Worm (Caenorhabditis elegans) whole organism, early embryonic: ENCODE results near the gene R12B2.8.
A peak's percentile ranks its signal among the peaks of the same experiment; 100 is the strongest.

Experiments
- B0310.2 ChIP-seq: sonication (generic microtip); optimal IDR thresholded peaks from 2 replicates; lab custom pipeline; 2016; ENCODE audit warnings: mild to moderate bottlenecking, missing genetic modification characterization, missing compliant biosample characterization
- F13C5.2 ChIP-seq: sonication (generic microtip); optimal IDR thresholded peaks from 2 replicates; lab custom pipeline; 2017; ENCODE audit warnings: mild to moderate bottlenecking, missing genetic modification characterization, inconsistent platforms, missing compliant biosample characterization
- aly-1 ChIP-seq: sonication (generic microtip); optimal IDR thresholded peaks from 2 replicates; lab custom pipeline; 2016; ENCODE audit warnings: missing genetic modification characterization, missing compliant biosample characterization
- ama-1 ChIP-seq: fragments of 150-350 bp; optimal IDR thresholded peaks from 2 replicates; lab custom pipeline; 2014
- ceh-13 ChIP-seq: fragments of 200-800 bp; sonication (Bioruptor generic); optimal IDR thresholded peaks from 2 replicates; lab custom pipeline; 2018; ENCODE audit warnings: mild to moderate bottlenecking, missing genetic modification characterization, missing compliant biosample characterization
- ceh-36 ChIP-seq: sonication (generic microtip); optimal IDR thresholded peaks from 2 replicates; lab custom pipeline; 2016; ENCODE audit warnings: missing genetic modification characterization, inconsistent platforms, missing compliant biosample characterization
- ets-7 ChIP-seq: sonication (generic microtip); optimal IDR thresholded peaks from 2 replicates; lab custom pipeline; 2016; ENCODE audit warnings: missing genotype, missing genetic modification characterization, missing compliant biosample characterization
- flt-1 ChIP-seq: fragments of 200-800 bp; sonication (Bioruptor generic); IDR thresholded peaks from 2 replicates; pipeline ENCODE4 v1.3.6; 2022; ENCODE audit warnings: missing genetic modification characterization, missing compliant biosample characterization
- hmbx-1 ChIP-seq: sonication (generic microtip); optimal IDR thresholded peaks from 2 replicates; lab custom pipeline; 2016; ENCODE audit warnings: mild to moderate bottlenecking, missing genetic modification characterization, missing compliant biosample characterization
- hmg-4 ChIP-seq: fragments of 200-800 bp; sonication (Bioruptor generic); optimal IDR thresholded peaks from 2 replicates; lab custom pipeline; 2018; ENCODE audit warnings: mild to moderate bottlenecking, missing genetic modification characterization, missing compliant biosample characterization
- hnd-1 ChIP-seq: sonication (generic microtip); optimal IDR thresholded peaks from 2 replicates; lab custom pipeline; 2016; ENCODE audit warnings: missing genetic modification characterization, missing compliant biosample characterization
- pes-1 ChIP-seq: fragments of 200-800 bp; sonication (Bioruptor generic); IDR thresholded peaks from 2 replicates; pipeline ENCODE4 v1.3.6; 2022; ENCODE audit warnings: missing genetic modification reagents, missing genetic modification characterization, missing compliant biosample characterization
- scrt-1 ChIP-seq: fragments of 200-800 bp; sonication (Bioruptor generic); IDR thresholded peaks from 2 replicates; pipeline ENCODE4 v1.3.6; 2022; ENCODE audit warnings: missing genetic modification characterization, missing compliant biosample characterization
- sea-1 ChIP-seq: fragments of 200-800 bp; sonication (Bioruptor generic); conservative IDR thresholded peaks from 2 replicates; pipeline ENCODE4 v1.3.6; 2022; ENCODE audit warnings: missing genetic modification characterization, missing compliant biosample characterization
- tbx-11 ChIP-seq: fragments of 200-800 bp; sonication (Bioruptor generic); IDR thresholded peaks from 2 replicates; pipeline ENCODE4 v1.3.6; 2022; ENCODE audit warnings: missing genetic modification characterization, missing compliant biosample characterization
- tbx-37 ChIP-seq: fragments of 200-800 bp; sonication (Bioruptor generic); conservative IDR thresholded peaks from 2 replicates; pipeline ENCODE4 v1.3.6; 2022; ENCODE audit warnings: missing genetic modification reagents, missing genetic modification characterization, missing compliant biosample characterization
- tra-4 ChIP-seq: sonication (generic microtip); optimal IDR thresholded peaks from 2 replicates; lab custom pipeline; 2017; ENCODE audit warnings: missing genetic modification characterization, missing compliant biosample characterization

The R12B2.8 gene

ce11 chrIII:5843662-5844061 lies 19.9 kb downstream of the R12B2.8 start:
- TF ChIP-seq ets-7 (tag; lab: Kevin White, UChicago) (no peak), hmg-4 (GFP tag; lab: Kevin White, UChicago) (peak; percentile 12)

DNA sequence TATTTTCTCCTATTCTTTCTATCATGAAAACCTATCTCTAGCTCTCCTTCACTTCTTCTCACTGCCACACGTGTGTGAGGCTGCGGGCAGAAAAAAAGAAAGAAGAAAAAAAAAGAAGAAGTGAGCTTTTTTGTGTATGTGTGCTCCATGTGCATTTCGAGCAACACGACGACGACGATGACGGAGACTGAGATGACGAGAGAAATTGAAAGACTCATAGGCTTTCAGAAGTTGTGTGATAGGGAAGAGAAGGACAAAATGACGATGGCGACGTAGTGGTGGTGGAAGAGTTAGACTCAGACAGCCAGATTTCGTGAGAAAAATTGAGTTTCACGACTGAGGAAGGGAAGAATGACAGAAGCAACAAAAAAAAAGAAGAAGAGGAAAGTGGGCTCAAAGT lies 21.8 kb downstream of the R12B2.8 start:
- TF ChIP-seq ets-7 (tag; lab: Kevin White, UChicago), result no peak
- TF ChIP-seq hnd-1 (tag; lab: Kevin White, UChicago), result no peak
- no peak for TF ChIP-seq hmbx-1
- no peak for TF ChIP-seq F13C5.2 (tag; lab: Kevin White, UChicago)
- TF ChIP-seq B0310.2 (tag; lab: Kevin White, UChicago), result no peak
- no peak for TF ChIP-seq tra-4 (tag; lab: Kevin White, UChicago)
- TF ChIP-seq aly-1 (tag; lab: Kevin White, UChicago), result no peak
- TF ChIP-seq scrt-1, result no peak
- TF ChIP-seq ama-1 (lab: Kevin White, UChicago), result no peak
- no peak for TF ChIP-seq sea-1
- TF ChIP-seq pes-1, result no peak
- no peak for TF ChIP-seq ceh-36 (tag; lab: Kevin White, UChicago)
- no peak for TF ChIP-seq hmg-4 (GFP tag; lab: Kevin White, UChicago)
- no peak for TF ChIP-seq ceh-13
- no peak for TF ChIP-seq tbx-37
- TF ChIP-seq tbx-11 (GFP tag; lab: Robert Waterston, UW), result no peak
- no peak for TF ChIP-seq flt-1 (GFP tag; lab: Robert Waterston, UW)

ce11 chrIII:5846412-5846811 lies 22.7 kb downstream of the R12B2.8 start:
- TF ChIP-seq hnd-1 (tag; lab: Kevin White, UChicago), result no peak
- TF ChIP-seq tbx-37, result no peak
- TF ChIP-seq tbx-11 (GFP tag; lab: Robert Waterston, UW), result no peak
- TF ChIP-seq F13C5.2 (tag; lab: Kevin White, UChicago), result no peak
- no peak for TF ChIP-seq pes-1
- no peak for TF ChIP-seq tra-4 (tag; lab: Kevin White, UChicago)
- no peak for TF ChIP-seq hmg-4 (GFP tag; lab: Kevin White, UChicago)
- TF ChIP-seq aly-1 (tag; lab: Kevin White, UChicago), result no peak
- no peak for TF ChIP-seq scrt-1

ce11 chrIII:5853240-5853639 lies 29.5 kb downstream of the R12B2.8 start, which contains the start of gene ddx-23:
Gene ddx-23, minus strand, starts transcription at chrIII:5853269.
- no peak for TF ChIP-seq hmbx-1
- TF ChIP-seq aly-1 (tag; lab: Kevin White, UChicago), result no peak
- TF ChIP-seq ets-7 (tag; lab: Kevin White, UChicago), result no peak
- no peak for TF ChIP-seq hnd-1 (tag; lab: Kevin White, UChicago)
- TF ChIP-seq ceh-13, result no peak
- no peak; the same call in 1 of the 2 replicates for TF ChIP-seq tbx-37
- no peak for TF ChIP-seq scrt-1
- TF ChIP-seq ceh-36 (tag; lab: Kevin White, UChicago), result no peak
- TF ChIP-seq ama-1 (lab: Kevin White, UChicago), result no peak
- TF ChIP-seq sea-1, result no peak

ce11 chrIII:5855637-5856179 lies 32.0 kb downstream of the R12B2.8 start, which contains the start of the genes cct-6 and alh-9:
Gene cct-6, minus strand, starts transcription at chrIII:5855687.
Gene alh-9, plus strand, starts transcription at chrIII:5856018.
- TF ChIP-seq F13C5.2 (tag; lab: Kevin White, UChicago) (peak; percentile 65), tra-4 (tag; lab: Kevin White, UChicago) (no peak), hmg-4 (GFP tag; lab: Kevin White, UChicago) (peak; percentile 3)

ce11 chrIII:5859008-5859407 lies 35.3 kb downstream of the R12B2.8 start, which contains the start of gene dpf-4:
Gene dpf-4, plus strand, starts transcription at chrIII:5859308.
- TF ChIP-seq tra-4 (tag; lab: Kevin White, UChicago), result no peak
- TF ChIP-seq scrt-1, result no peak
- TF ChIP-seq ceh-13, result no peak
- no peak for TF ChIP-seq ets-7 (tag; lab: Kevin White, UChicago)
- no peak for TF ChIP-seq tbx-37
- TF ChIP-seq flt-1 (GFP tag; lab: Robert Waterston, UW), result no peak
- TF ChIP-seq hmbx-1, result no peak
- no peak for TF ChIP-seq B0310.2 (tag; lab: Kevin White, UChicago)
- no peak for TF ChIP-seq ama-1 (lab: Kevin White, UChicago)
- TF ChIP-seq ceh-36 (tag; lab: Kevin White, UChicago), result no peak
- TF ChIP-seq hmg-4 (GFP tag; lab: Kevin White, UChicago), result no peak
- TF ChIP-seq F13C5.2 (tag; lab: Kevin White, UChicago), result no peak
- no peak for TF ChIP-seq aly-1 (tag; lab: Kevin White, UChicago)
- TF ChIP-seq sea-1, result no peak
- TF ChIP-seq tbx-11 (GFP tag; lab: Robert Waterston, UW), result no peak
- no peak for TF ChIP-seq pes-1
- no peak for TF ChIP-seq hnd-1 (tag; lab: Kevin White, UChicago)

- no peak for TF ChIP-seq flt-1 (GFP tag; lab: Robert Waterston, UW)
- no peak for TF ChIP-seq ets-7 (tag; lab: Kevin White, UChicago)
- TF ChIP-seq hnd-1 (tag; lab: Kevin White, UChicago), result no peak
- no peak for TF ChIP-seq scrt-1
- TF ChIP-seq pes-1, result no peak
Measured at ce11 chrIII:5863774-5864173, 40.1 kb downstream of the R12B2.8 start, which contains the start of gene dnpp-1. Gene dnpp-1, minus strand, starts transcription at chrIII:5863803.

- no peak for TF ChIP-seq ets-7 (tag; lab: Kevin White, UChicago)
- TF ChIP-seq pes-1, result no peak
- TF ChIP-seq ceh-36 (tag; lab: Kevin White, UChicago), result no peak
- TF ChIP-seq scrt-1, result no peak
- no peak for TF ChIP-seq sea-1
- TF ChIP-seq tbx-11 (GFP tag; lab: Robert Waterston, UW), result no peak
- no peak for TF ChIP-seq tra-4 (tag; lab: Kevin White, UChicago)
- TF ChIP-seq F13C5.2 (tag; lab: Kevin White, UChicago), result no peak
- no peak for TF ChIP-seq aly-1 (tag; lab: Kevin White, UChicago)
- no peak for TF ChIP-seq hmg-4 (GFP tag; lab: Kevin White, UChicago)
- TF ChIP-seq flt-1 (GFP tag; lab: Robert Waterston, UW), result no peak
- TF ChIP-seq B0310.2 (tag; lab: Kevin White, UChicago), result no peak
Measured at ce11 chrIII:5864270-5864669, 40.6 kb downstream of the R12B2.8 start, which contains the start of gene rabn-5. Gene rabn-5, plus strand, starts transcription at chrIII:5864553.
